Fruit fly (Drosophila melanogaster) whole organism, embryonic: Measurements from ENCODE around the gene CG43078.
A peak's percentile ranks its signal among the peaks of the same experiment; 100 is the strongest.

Experiments used
- ATbp ChIP-seq: fragments of 200-800 bp; sonication (Bioruptor generic); optimal IDR thresholded peaks from 2 replicates; lab custom pipeline; 2017; ENCODE audit warnings: missing biosample characterization, mild to moderate bottlenecking, missing genetic modification characterization, missing genetic modification reagents
- Abd-B ChIP-seq: fragments of 200-800 bp; sonication (Bioruptor generic); optimal IDR thresholded peaks from 2 replicates; lab custom pipeline; 2018; ENCODE audit warnings: missing biosample characterization, mild to moderate bottlenecking, missing genetic modification characterization, moderate library complexity
- Adf1 ChIP-seq: fragments of 200-800 bp; sonication (Bioruptor generic); IDR thresholded peaks from 2 replicates; pipeline ENCODE4 v1.3.6; 2022; ENCODE audit warnings: missing biosample characterization, missing genetic modification characterization
- B-H1 ChIP-seq: fragments of 200-800 bp; sonication (Bioruptor generic); IDR thresholded peaks from 3 replicates; pipeline ENCODE4 v1.3.6; 2022; ENCODE audit warnings: missing biosample characterization, missing genetic modification characterization
- Bgb ChIP-seq: fragments of 200-800 bp; sonication (Bioruptor generic); IDR thresholded peaks from 2 replicates; pipeline ENCODE4 v1.3.6; 2022; ENCODE audit warnings: missing biosample characterization, missing genetic modification characterization; ENCODE audit not compliant: partially characterized antibody
- CG10321 ChIP-seq: fragments of 200-800 bp; sonication (Bioruptor generic); IDR thresholded peaks from 2 replicates; pipeline ENCODE4 v1.3.6; 2022; ENCODE audit warnings: missing biosample characterization, missing genetic modification characterization
- CG10431 ChIP-seq: fragments of 200-800 bp; sonication (Bioruptor generic); optimal IDR thresholded peaks from 3 replicates; lab custom pipeline; 2018; ENCODE audit warnings: missing biosample characterization, mild to moderate bottlenecking, missing genetic modification characterization
- CG12236 ChIP-seq: fragments of 200-800 bp; sonication (Bioruptor generic); optimal IDR thresholded peaks from 2 replicates; lab custom pipeline; 2016; ENCODE audit warnings: missing biosample characterization, missing genetic modification characterization
- CG12391 ChIP-seq: fragments of 200-800 bp; sonication (Bioruptor generic); optimal IDR thresholded peaks from 3 replicates; lab custom pipeline; 2018; ENCODE audit warnings: missing biosample characterization, mild to moderate bottlenecking, missing genetic modification characterization, moderate library complexity
- CG12744 ChIP-seq: fragments of 200-800 bp; sonication (Bioruptor generic); optimal IDR thresholded peaks from 2 replicates; lab custom pipeline; 2016; ENCODE audit warnings: missing biosample characterization, missing genetic modification characterization
- CG13287 ChIP-seq: fragments of 200-800 bp; sonication (Bioruptor generic); IDR thresholded peaks from 2 replicates; pipeline ENCODE4 v1.3.6; 2022; ENCODE audit warnings: missing biosample characterization, missing genetic modification characterization; ENCODE audit not compliant: partially characterized antibody
- CG14050 ChIP-seq: fragments of 200-800 bp; sonication (Bioruptor generic); IDR thresholded peaks from 3 replicates; pipeline ENCODE4 v1.3.6; 2022; ENCODE audit warnings: missing biosample characterization, missing genetic modification characterization
- CG14860 ChIP-seq: fragments of 200-800 bp; sonication (Bioruptor generic); IDR thresholded peaks from 3 replicates; pipeline ENCODE4 v1.3.6; 2022; ENCODE audit warnings: missing biosample characterization, missing genetic modification characterization; ENCODE audit not compliant: partially characterized antibody
- CG14965 ChIP-seq: fragments of 200-800 bp; sonication (Bioruptor generic); optimal IDR thresholded peaks from 2 replicates; lab custom pipeline; 2016; ENCODE audit warnings: missing biosample characterization, missing genetic modification characterization, borderline replicate concordance
- CG16779 ChIP-seq: fragments of 200-800 bp; sonication (Bioruptor generic); IDR thresholded peaks from 2 replicates; pipeline ENCODE4 v1.3.6; 2022; ENCODE audit warnings: missing biosample characterization, missing genetic modification characterization
- CG3163 ChIP-seq: fragments of 200-800 bp; sonication (Bioruptor generic); optimal IDR thresholded peaks from 3 replicates; lab custom pipeline; 2016; ENCODE audit warnings: missing biosample characterization, missing genetic modification characterization
- CG34224 ChIP-seq: fragments of 200-800 bp; sonication (Bioruptor generic); IDR thresholded peaks from 3 replicates; pipeline ENCODE4 v1.3.6; 2022; ENCODE audit warnings: missing biosample characterization, missing genetic modification characterization; ENCODE audit not compliant: partially characterized antibody
- CG4328 ChIP-seq: fragments of 200-800 bp; sonication (Bioruptor generic); optimal IDR thresholded peaks from 3 replicates; lab custom pipeline; 2017; ENCODE audit warnings: missing biosample characterization, missing genetic modification reagents, missing genetic modification characterization
- CG6689 ChIP-seq: fragments of 200-800 bp; sonication (Bioruptor generic); IDR thresholded peaks from 2 replicates; pipeline ENCODE4 v1.3.6; 2022; ENCODE audit warnings: missing biosample characterization, missing genetic modification characterization
- CG8359 ChIP-seq: fragments of 200-800 bp; sonication (Bioruptor generic); optimal IDR thresholded peaks from 2 replicates; lab custom pipeline; 2017; ENCODE audit warnings: missing biosample characterization, mild to moderate bottlenecking, missing genetic modification characterization, borderline replicate concordance
- CG8944 ChIP-seq: fragments of 200-800 bp; sonication (Bioruptor generic); optimal IDR thresholded peaks from 3 replicates; lab custom pipeline; 2016; ENCODE audit warnings: missing biosample characterization, missing genetic modification characterization
- Ets97D ChIP-seq: fragments of 200-800 bp; sonication (Bioruptor generic); optimal IDR thresholded peaks from 3 replicates; lab custom pipeline; 2016; ENCODE audit warnings: missing biosample characterization, missing genetic modification characterization
- Hr51 ChIP-seq, 2 experiments: fragments of 200-800 bp; sonication (Bioruptor generic); optimal IDR thresholded peaks; 2 replicates in 1 of 2; 3 replicates in 1 of 2; lab custom pipeline; 2016 to 2018; ENCODE audit warnings: missing biosample characterization in 2 of 2, missing genetic modification characterization in 2 of 2, mild to moderate bottlenecking in 1 of 2, moderate library complexity in 1 of 2
- Mes4 ChIP-seq: fragments of 200-800 bp; sonication (Bioruptor generic); optimal IDR thresholded peaks from 2 replicates; lab custom pipeline; 2016; ENCODE audit warnings: missing biosample characterization, missing genetic modification characterization
- Oaz ChIP-seq: fragments of 200-800 bp; sonication (Bioruptor generic); IDR thresholded peaks from 2 replicates; pipeline ENCODE4 v1.3.6; 2022; ENCODE audit warnings: missing biosample characterization, missing genetic modification characterization
- Poxn ChIP-seq: fragments of 200-800 bp; sonication (Bioruptor generic); IDR thresholded peaks from 2 replicates; pipeline ENCODE4 v1.3.6; 2022; ENCODE audit warnings: missing biosample characterization, missing genetic modification characterization
- Six4 ChIP-seq: fragments of 200-800 bp; sonication (Bioruptor generic); optimal IDR thresholded peaks from 2 replicates; lab custom pipeline; 2016; ENCODE audit warnings: missing biosample characterization, missing genetic modification characterization
- Stat92E ChIP-seq, 3 experiments: fragments of >200 bp in 2 of 3; fragments of 200-800 bp in 1 of 3; sonication (Bioruptor generic) in 1 of 3; optimal IDR thresholded peaks; 2 replicates each; lab custom pipeline; 2017 to 2019; ENCODE audit warnings: missing biosample characterization in 3 of 3, missing genetic modification characterization in 3 of 3, mild to moderate bottlenecking in 1 of 3, moderate library complexity in 1 of 3
- ap ChIP-seq: fragments of 200-800 bp; sonication (Bioruptor generic); IDR thresholded peaks from 2 replicates; pipeline ENCODE4 v1.3.6; 2022; ENCODE audit warnings: missing biosample characterization, missing genetic modification characterization
- bab2 ChIP-seq: fragments of 200-800 bp; sonication (Bioruptor generic); optimal IDR thresholded peaks from 2 replicates; lab custom pipeline; 2016; ENCODE audit warnings: missing biosample characterization, missing genetic modification characterization
- cad ChIP-seq: fragments of >200 bp; optimal IDR thresholded peaks from 2 replicates; lab custom pipeline; 2017; ENCODE audit warnings: missing biosample characterization, missing genetic modification characterization
- cg ChIP-seq: fragments of 200-800 bp; sonication (Bioruptor generic); optimal IDR thresholded peaks from 3 replicates; lab custom pipeline; 2019; ENCODE audit warnings: missing biosample characterization, mild to moderate bottlenecking, missing genetic modification characterization, moderate library complexity
- chinmo ChIP-seq: fragments of 200-800 bp; sonication (Bioruptor generic); IDR thresholded peaks from 4 replicates; pipeline ENCODE4 v1.3.6; 2022; ENCODE audit warnings: missing biosample characterization, missing genetic modification characterization; ENCODE audit not compliant: partially characterized antibody
- crp ChIP-seq, 2 experiments: fragments of 200-800 bp; sonication (Bioruptor generic); optimal IDR thresholded peaks; 2 replicates in 1 of 2; 3 replicates in 1 of 2; lab custom pipeline; 2017; ENCODE audit warnings: missing biosample characterization in 2 of 2, missing genetic modification characterization in 2 of 2, mild to moderate bottlenecking in 1 of 2, moderate library complexity in 1 of 2
- gro ChIP-seq: fragments of 200-800 bp; sonication (Bioruptor generic); optimal IDR thresholded peaks from 2 replicates; lab custom pipeline; 2016; ENCODE audit warnings: missing biosample characterization, missing genetic modification characterization
- nerfin-2 ChIP-seq: fragments of 200-800 bp; sonication (Bioruptor generic); IDR thresholded peaks from 2 replicates; pipeline ENCODE4 v1.3.6; 2022; ENCODE audit warnings: missing biosample characterization, missing genetic modification characterization; ENCODE audit not compliant: partially characterized antibody
- odd ChIP-seq: fragments of 200-800 bp; sonication (Bioruptor generic); optimal IDR thresholded peaks from 2 replicates; lab custom pipeline; 2017; ENCODE audit warnings: missing biosample characterization, mild to moderate bottlenecking, missing genetic modification characterization
- pb ChIP-seq: fragments of 200-800 bp; sonication (Bioruptor generic); optimal IDR thresholded peaks from 3 replicates; lab custom pipeline; 2016; ENCODE audit warnings: missing biosample characterization, missing genetic modification characterization
- peb ChIP-seq: fragments of 200-800 bp; sonication (Bioruptor generic); IDR thresholded peaks from 2 replicates; pipeline ENCODE4 v1.3.6; 2022; ENCODE audit warnings: missing biosample characterization, missing genetic modification characterization
- pita ChIP-seq: fragments of 200-800 bp; sonication (Bioruptor generic); optimal IDR thresholded peaks from 2 replicates; lab custom pipeline; 2017; ENCODE audit warnings: missing biosample characterization, mild to moderate bottlenecking, missing genetic modification characterization
- psq ChIP-seq: fragments of 200-800 bp; sonication (Bioruptor generic); optimal IDR thresholded peaks from 2 replicates; lab custom pipeline; 2017; ENCODE audit warnings: missing biosample characterization, missing genetic modification characterization
- ranshi ChIP-seq: fragments of 200-800 bp; sonication (Bioruptor generic); IDR thresholded peaks from 2 replicates; pipeline ENCODE4 v1.3.6; 2022; ENCODE audit warnings: missing biosample characterization, missing genetic modification characterization
- shn ChIP-seq: fragments of 200-800 bp; sonication (Bioruptor generic); optimal IDR thresholded peaks from 3 replicates; lab custom pipeline; 2016; ENCODE audit warnings: missing biosample characterization, missing genetic modification characterization
- tio ChIP-seq: fragments of 200-800 bp; sonication (Bioruptor generic); optimal IDR thresholded peaks from 2 replicates; lab custom pipeline; 2017; ENCODE audit warnings: missing biosample characterization, missing genetic modification characterization, inconsistent platforms
- ttk ChIP-seq: fragments of 200-800 bp; sonication (Bioruptor generic); IDR thresholded peaks from 2 replicates; pipeline ENCODE4 v2.1.2; 2022; ENCODE audit warnings: missing biosample characterization, missing genetic modification characterization
- unc-4 ChIP-seq: fragments of 200-800 bp; sonication (Bioruptor generic); IDR thresholded peaks from 2 replicates; pipeline ENCODE4 v1.3.6; 2022; ENCODE audit warnings: missing biosample characterization, missing genetic modification characterization; ENCODE audit not compliant: partially characterized antibody
- vnd ChIP-seq: fragments of 200-800 bp; sonication (Bioruptor generic); IDR thresholded peaks from 3 replicates; pipeline ENCODE4 v1.3.6; 2022; ENCODE audit warnings: missing biosample characterization, missing genetic modification characterization; ENCODE audit not compliant: partially characterized antibody
- zen ChIP-seq: fragments of 200-800 bp; sonication (Bioruptor generic); optimal IDR thresholded peaks from 3 replicates; lab custom pipeline; 2018; ENCODE audit warnings: missing biosample characterization, mild to moderate bottlenecking, missing genetic modification characterization, moderate library complexity
- zfh1 ChIP-seq: fragments of 200-800 bp; sonication (Bioruptor generic); IDR thresholded peaks from 3 replicates; pipeline ENCODE4 v1.3.6; 2022; ENCODE audit warnings: missing biosample characterization, missing genetic modification characterization

The CG43078 gene

dm6 chr3L:8547104-8547523 lies 29.5 kb upstream of the CG43078 start (continued):
- TF ChIP-seq CG14965 (GFP tag; lab: Kevin White, UChicago), result no peak
- TF ChIP-seq CG16779 (GFP tag; lab: Robert Waterston, UW), result 0 out of 2 replicates have a peak, but pooled peaks have one; percentile 60
- peak; percentile 73 for TF ChIP-seq B-H1 (GFP tag; lab: Robert Waterston, UW)
- TF ChIP-seq unc-4, result no peak
- peak; percentile 62 for TF ChIP-seq Poxn (GFP tag; lab: Robert Waterston, UW)
- peak; percentile 59 for TF ChIP-seq pb
- peak in 1 of 2 experiments; percentile 50 for TF ChIP-seq crp (GFP tag; optimal IDR thresholded peaks at IDR 0.05; lab: Kevin White, UChicago)
- TF ChIP-seq CG13287 (GFP tag; lab: Robert Waterston, UW), result no peak
- peak; percentile 90 for TF ChIP-seq CG12391 (tag; lab: Kevin White, UChicago)
- TF ChIP-seq tio (GFP tag; lab: Kevin White, UChicago), result peak; percentile 88
- peak; percentile 57 for TF ChIP-seq Mes4 (GFP tag; lab: Kevin White, UChicago)
- TF ChIP-seq CG6689, result peak; percentile 78
- peak; percentile 81 for TF ChIP-seq gro (GFP tag; lab: Kevin White, UChicago)
- no peak for TF ChIP-seq Bgb (GFP tag; lab: Robert Waterston, UW)
- no peak for TF ChIP-seq CG34224 (GFP tag; lab: Robert Waterston, UW)
- peak; percentile 85 for TF ChIP-seq ATbp
- TF ChIP-seq peb (GFP tag; lab: Robert Waterston, UW), result 0 out of 2 replicates have a peak, but pooled peaks have one; percentile 39
- TF ChIP-seq shn (GFP tag; lab: Kevin White, UChicago), result peak; percentile 72
- peak; percentile 77 for TF ChIP-seq CG4328
- no peak for TF ChIP-seq cad (GFP tag; lab: Kevin White, UChicago)
- peak; percentile 67 for TF ChIP-seq zen
- peak; percentile 73 for TF ChIP-seq bab2 (GFP tag; lab: Kevin White, UChicago)
- TF ChIP-seq odd, result peak; percentile 75
- TF ChIP-seq Oaz (GFP tag; lab: Robert Waterston, UW), result peak; percentile 54; the same call in 1 of the 2 replicates
- no peak for TF ChIP-seq nerfin-2 (GFP tag; lab: Robert Waterston, UW)
- peak; percentile 82 for TF ChIP-seq zfh1 (GFP tag; lab: Robert Waterston, UW)
- peak; percentile 66 for TF ChIP-seq ap
- TF ChIP-seq Adf1 (GFP tag; lab: Robert Waterston, UW), result peak; percentile 85
- TF ChIP-seq Stat92E (GFP tag; optimal IDR thresholded peaks at IDR 0.05; lab: Kevin White, UChicago), result no peak
- peak; percentile 73 for TF ChIP-seq ranshi (GFP tag; lab: Robert Waterston, UW)
- TF ChIP-seq chinmo, result no peak
- TF ChIP-seq CG3163 (GFP tag; lab: Kevin White, UChicago), result no peak
- TF ChIP-seq CG12236 (GFP tag; lab: Kevin White, UChicago), result peak; percentile 24
- TF ChIP-seq Abd-B (GFP tag; lab: Kevin White, UChicago), result peak; percentile 87
- no peak for TF ChIP-seq vnd (GFP tag; lab: Robert Waterston, UW)
- peak; percentile 71 to 91 for TF ChIP-seq Hr51 (GFP tag; optimal IDR thresholded peaks at IDR 0.05; lab: Kevin White, UChicago)
- TF ChIP-seq pita (GFP tag; lab: Kevin White, UChicago), result no peak
- no peak for TF ChIP-seq CG10431
- peak; percentile 73 for TF ChIP-seq CG8359
- TF ChIP-seq CG14860 (GFP tag; lab: Robert Waterston, UW), result no peak
- TF ChIP-seq psq (GFP tag; lab: Kevin White, UChicago), result peak; percentile 39
- TF ChIP-seq cg (GFP tag; lab: Kevin White, UChicago), result no peak
- peak; percentile 53 for TF ChIP-seq Six4 (GFP tag; lab: Kevin White, UChicago)
- peak; percentile 78 for TF ChIP-seq ttk (GFP tag; lab: Robert Waterston, UW)
- peak; percentile 61; the same call in 2 of the 3 replicates for TF ChIP-seq CG14050 (GFP tag; lab: Robert Waterston, UW)
- peak; percentile 66 for TF ChIP-seq CG8944 (GFP tag; lab: Kevin White, UChicago)
- TF ChIP-seq CG10321 (GFP tag; lab: Robert Waterston, UW), result peak; percentile 55
- peak; percentile 49 for TF ChIP-seq CG12744
- TF ChIP-seq Ets97D (GFP tag; lab: Kevin White, UChicago), result peak; percentile 50
